Worm (Caenorhabditis elegans): ENCODE measurements around the gene gcy-15.

Gene gcy-15

ce11 chrII:3196966-3197365, at the start of gene gcy-15:
Gene gcy-15 (minus strand): TSS chrII:3197066.
- TF ChIP-seq skn-1 (tag; optimal IDR thresholded peaks at IDR 0.05): no peak
- TF ChIP-seq fos-1 (tag; optimal IDR thresholded peaks at IDR 0.05): no peak
- TF ChIP-seq ztf-1 (GFP tag; conservative IDR thresholded peaks at IDR 0.05): no peak
- no peak for TF ChIP-seq mab-5 (tag; optimal IDR thresholded peaks at IDR 0.05)
- TF ChIP-seq unc-62 (GFP tag; optimal IDR thresholded peaks at IDR 0.05): no peak
- TF ChIP-seq nhr-6 (tag; optimal IDR thresholded peaks at IDR 0.05): no peak
- no peak for TF ChIP-seq ceh-82 (tag; optimal IDR thresholded peaks at IDR 0.05)
- no peak for TF ChIP-seq aly-2 (tag; optimal IDR thresholded peaks at IDR 0.05)
- TF ChIP-seq alr-1 (tag; optimal IDR thresholded peaks at IDR 0.05): no peak
- no peak for TF ChIP-seq sem-4 (tag; optimal IDR thresholded peaks at IDR 0.05)
- no peak for TF ChIP-seq lsy-2 (tag; optimal IDR thresholded peaks at IDR 0.05)
- no peak for TF ChIP-seq C34F6.9 (tag; optimal IDR thresholded peaks at IDR 0.05)
- no peak for TF ChIP-seq unc-55 (GFP tag; optimal IDR thresholded peaks at IDR 0.05)
- TF ChIP-seq elt-3 (tag; optimal IDR thresholded peaks at IDR 0.05): no peak
- no peak for TF ChIP-seq sma-9 (GFP tag; optimal IDR thresholded peaks at IDR 0.05)
- TF ChIP-seq sma-9 (tag; optimal IDR thresholded peaks at IDR 0.05): no peak
- TF ChIP-seq Y55F3AM.14 (GFP tag; optimal IDR thresholded peaks at IDR 0.05): no peak
- no peak for TF ChIP-seq unc-39 (tag; optimal IDR thresholded peaks at IDR 0.05)
- TF ChIP-seq lin-39 (tag; optimal IDR thresholded peaks at IDR 0.05): no peak
- no peak for TF ChIP-seq ZK546.5 (tag; optimal IDR thresholded peaks at IDR 0.05)
- TF ChIP-seq R02D3.7 (tag; optimal IDR thresholded peaks at IDR 0.05): no peak

ce11 chrII:3245836-3246235, 49.0 kb upstream of the gcy-15 start, which contains the start of gene C17F4.7:
Gene C17F4.7 (minus strand): TSS chrII:3246015.
- no peak for TF ChIP-seq ztf-4 (tag; optimal IDR thresholded peaks at IDR 0.05)
- no peak for TF ChIP-seq elt-3 (tag; optimal IDR thresholded peaks at IDR 0.05)
- TF ChIP-seq lsy-2 (tag; optimal IDR thresholded peaks at IDR 0.05): no peak
- no peak for TF ChIP-seq nhr-11 (tag; optimal IDR thresholded peaks at IDR 0.05)
- TF ChIP-seq aly-2 (tag; optimal IDR thresholded peaks at IDR 0.05): no peak
- peak; percentile 9 for TF ChIP-seq sma-3 (GFP tag; optimal IDR thresholded peaks at IDR 0.05)
- no peak for TF ChIP-seq snpc-4 (tag; optimal IDR thresholded peaks at IDR 0.05)
- TF ChIP-seq egl-27 (tag; optimal IDR thresholded peaks at IDR 0.05): no peak
- TF ChIP-seq nhr-25 (tag; optimal IDR thresholded peaks at IDR 0.05): no peak
- no peak for TF ChIP-seq sem-4 (tag; optimal IDR thresholded peaks at IDR 0.05)
- no peak for TF ChIP-seq R02D3.7 (tag; optimal IDR thresholded peaks at IDR 0.05)
- TF ChIP-seq F13H6.1 (tag; optimal IDR thresholded peaks at IDR 0.05): peak; percentile 2
- no peak for TF ChIP-seq mab-5 (tag; optimal IDR thresholded peaks at IDR 0.05)
- TF ChIP-seq fos-1 (tag; optimal IDR thresholded peaks at IDR 0.05): peak; percentile 69
- no peak for TF ChIP-seq ZK546.5 (tag; optimal IDR thresholded peaks at IDR 0.05)
- TF ChIP-seq lin-39 (tag; optimal IDR thresholded peaks at IDR 0.05): no peak
- TF ChIP-seq mdl-1 (tag; optimal IDR thresholded peaks at IDR 0.05): no peak
- no peak for TF ChIP-seq dmd-4 (tag; optimal IDR thresholded peaks at IDR 0.05)
- TF ChIP-seq ceh-82 (tag; optimal IDR thresholded peaks at IDR 0.05): no peak
- no peak for TF ChIP-seq nhr-77 (tag; optimal IDR thresholded peaks at IDR 0.05)
- TF ChIP-seq mbf-1 (tag; optimal IDR thresholded peaks at IDR 0.05): no peak
- peak; percentile 52 for TF ChIP-seq sma-9 (GFP tag; optimal IDR thresholded peaks at IDR 0.05)
- no peak for TF ChIP-seq sma-9 (tag; optimal IDR thresholded peaks at IDR 0.05)
- no peak for TF ChIP-seq nhr-21 (tag; optimal IDR thresholded peaks at IDR 0.05)
- TF ChIP-seq gmeb-1 (tag; optimal IDR thresholded peaks at IDR 0.05): peak; percentile 29
- no peak for TF ChIP-seq skn-1 (tag; optimal IDR thresholded peaks at IDR 0.05)
- peak; percentile 87 for TF ChIP-seq crh-2 (tag; optimal IDR thresholded peaks at IDR 0.05)
- TF ChIP-seq unc-55 (GFP tag; optimal IDR thresholded peaks at IDR 0.05): no peak
- TF ChIP-seq nhr-129 (tag; optimal IDR thresholded peaks at IDR 0.05): no peak

- TF ChIP-seq elt-3 (tag; optimal IDR thresholded peaks at IDR 0.05): no peak
- peak; percentile 50 for TF ChIP-seq fos-1 (tag; optimal IDR thresholded peaks at IDR 0.05)
- no peak for TF ChIP-seq zag-1 (tag; optimal IDR thresholded peaks at IDR 0.05)
- no peak for TF ChIP-seq mab-5 (tag; optimal IDR thresholded peaks at IDR 0.05)
- no peak for TF ChIP-seq nhr-12 (tag; optimal IDR thresholded peaks at IDR 0.05)
- TF ChIP-seq lin-13 (GFP tag; optimal IDR thresholded peaks at IDR 0.05): peak; percentile 6
Measured at ce11 chrII:3244758-3245157, 47.9 kb upstream of the gcy-15 start.

ce11 chrII:3244070-3244469, 47.2 kb upstream of the gcy-15 start, which contains the start of gene C17F4.12:
Gene C17F4.12 (minus strand): TSS chrII:3244170.
- TF ChIP-seq C34F6.9 (tag; optimal IDR thresholded peaks at IDR 0.05): no peak
- no peak for TF ChIP-seq lin-39 (tag; optimal IDR thresholded peaks at IDR 0.05)
- TF ChIP-seq F13H6.1 (tag; optimal IDR thresholded peaks at IDR 0.05): no peak
- no peak for TF ChIP-seq fos-1 (tag; optimal IDR thresholded peaks at IDR 0.05)
- TF ChIP-seq elt-3 (tag; optimal IDR thresholded peaks at IDR 0.05): no peak
- TF ChIP-seq unc-62 (GFP tag; optimal IDR thresholded peaks at IDR 0.05): no peak
- no peak for TF ChIP-seq mbf-1 (tag; optimal IDR thresholded peaks at IDR 0.05)
- TF ChIP-seq egl-27 (tag; optimal IDR thresholded peaks at IDR 0.05): no peak
- TF ChIP-seq mab-5 (tag; optimal IDR thresholded peaks at IDR 0.05): no peak
- no peak for TF ChIP-seq lin-13 (GFP tag; optimal IDR thresholded peaks at IDR 0.05)
- no peak for TF ChIP-seq crh-2 (tag; optimal IDR thresholded peaks at IDR 0.05)
- TF ChIP-seq elt-1 (tag; optimal IDR thresholded peaks at IDR 0.05): no peak
- TF ChIP-seq lsy-2 (tag; optimal IDR thresholded peaks at IDR 0.05): no peak
- TF ChIP-seq snpc-4 (tag; optimal IDR thresholded peaks at IDR 0.05): no peak
- TF ChIP-seq sem-4 (tag; optimal IDR thresholded peaks at IDR 0.05): no peak
- no peak for TF ChIP-seq R02D3.7 (tag; optimal IDR thresholded peaks at IDR 0.05)
- no peak for TF ChIP-seq gmeb-1 (tag; optimal IDR thresholded peaks at IDR 0.05)
